Fruit fly (Drosophila melanogaster) whole organism, embryonic: ENCODE data around the gene Indy.

Experiments used
- ATbp ChIP-seq: fragments of 200-800 bp; sonication (Bioruptor generic); optimal IDR thresholded peaks from 2 replicates; lab custom pipeline; 2017; ENCODE audit warnings: missing biosample characterization, mild to moderate bottlenecking, missing genetic modification characterization, missing genetic modification reagents
- CG10274 ChIP-seq: fragments of 200-800 bp; sonication (Bioruptor generic); optimal IDR thresholded peaks from 3 replicates; lab custom pipeline; 2017; ENCODE audit warnings: missing biosample characterization, mild to moderate bottlenecking, missing genetic modification characterization
- CG11085 ChIP-seq: fragments of 200-800 bp; sonication (Bioruptor generic); IDR thresholded peaks from 2 replicates; pipeline ENCODE4 v1.3.6; 2022; ENCODE audit warnings: missing biosample characterization, missing genetic modification characterization
- CG11456 ChIP-seq: fragments of 200-800 bp; sonication (Bioruptor generic); IDR thresholded peaks from 3 replicates; pipeline ENCODE4 v1.3.6; 2022; ENCODE audit warnings: missing biosample characterization, missing genetic modification characterization
- CG13775 ChIP-seq: fragments of 200-800 bp; sonication (Bioruptor generic); optimal IDR thresholded peaks from 3 replicates; lab custom pipeline; 2017; ENCODE audit warnings: missing biosample characterization, mild to moderate bottlenecking, missing genetic modification characterization
- CG1603 ChIP-seq: fragments of 200-800 bp; sonication (Bioruptor generic); optimal IDR thresholded peaks from 2 replicates; lab custom pipeline; 2019; ENCODE audit warnings: missing biosample characterization, mild to moderate bottlenecking, missing genetic modification characterization, moderate library complexity
- CG17186 ChIP-seq: fragments of 200-800 bp; sonication (Bioruptor generic); optimal IDR thresholded peaks from 3 replicates; lab custom pipeline; 2017; ENCODE audit warnings: missing biosample characterization, missing genetic modification reagents, missing genetic modification characterization
- CG17359 ChIP-seq: fragments of 200-800 bp; sonication (Bioruptor generic); optimal IDR thresholded peaks from 3 replicates; lab custom pipeline; 2018; ENCODE audit warnings: missing biosample characterization, mild to moderate bottlenecking, missing genetic modification characterization, moderate library complexity
- CG2199 ChIP-seq: fragments of 200-800 bp; sonication (Bioruptor generic); IDR thresholded peaks from 3 replicates; pipeline ENCODE4 v1.3.6; 2022; ENCODE audit warnings: missing biosample characterization, missing genetic modification characterization
- CG2712 ChIP-seq: fragments of 200-800 bp; optimal IDR thresholded peaks from 3 replicates; lab custom pipeline; 2019; ENCODE audit warnings: missing biosample characterization, mild to moderate bottlenecking, missing genetic modification characterization, moderate library complexity
- CG3065 ChIP-seq: fragments of 200-800 bp; sonication (Bioruptor generic); optimal IDR thresholded peaks from 2 replicates; lab custom pipeline; 2016; ENCODE audit warnings: missing biosample characterization, missing genetic modification characterization
- CG34376 ChIP-seq: fragments of 200-800 bp; sonication (Bioruptor generic); optimal IDR thresholded peaks from 2 replicates; lab custom pipeline; 2018; ENCODE audit warnings: missing biosample characterization, mild to moderate bottlenecking, missing genetic modification characterization
- CG3838 ChIP-seq: fragments of 200-800 bp; sonication (Bioruptor generic); optimal IDR thresholded peaks from 3 replicates; lab custom pipeline; 2016; ENCODE audit warnings: missing biosample characterization, missing genetic modification characterization
- CG3995 ChIP-seq: fragments of 200-800 bp; sonication (Bioruptor generic); optimal IDR thresholded peaks from 3 replicates; lab custom pipeline; 2016; ENCODE audit warnings: missing biosample characterization, missing genetic modification characterization
- CG4707 ChIP-seq: fragments of 200-800 bp; sonication (Bioruptor generic); optimal IDR thresholded peaks from 2 replicates; lab custom pipeline; 2018; ENCODE audit warnings: missing biosample characterization, mild to moderate bottlenecking, missing genetic modification characterization, moderate library complexity
- CG4854 ChIP-seq: fragments of 200-800 bp; sonication (Bioruptor generic); optimal IDR thresholded peaks from 2 replicates; lab custom pipeline; 2016; ENCODE audit warnings: missing biosample characterization, missing genetic modification characterization, inconsistent platforms
- CG7928 ChIP-seq: fragments of 200-800 bp; sonication (Bioruptor generic); optimal IDR thresholded peaks from 2 replicates; lab custom pipeline; 2017; ENCODE audit warnings: missing biosample characterization, mild to moderate bottlenecking, missing genetic modification characterization
- CG8089 ChIP-seq: fragments of 200-800 bp; sonication (Bioruptor generic); optimal IDR thresholded peaks from 3 replicates; lab custom pipeline; 2016; ENCODE audit warnings: missing biosample characterization, missing genetic modification characterization
- CG9609 ChIP-seq: fragments of 200-800 bp; sonication (Bioruptor generic); optimal IDR thresholded peaks from 3 replicates; lab custom pipeline; 2016; ENCODE audit warnings: missing biosample characterization, missing genetic modification characterization
- CG9876 ChIP-seq: fragments of 200-800 bp; sonication (Bioruptor generic); optimal IDR thresholded peaks from 2 replicates; lab custom pipeline; 2016; ENCODE audit warnings: missing biosample characterization, missing genetic modification characterization
- D19A ChIP-seq: fragments of 200-800 bp; optimal IDR thresholded peaks from 3 replicates; lab custom pipeline; 2019; ENCODE audit warnings: missing biosample characterization, mild to moderate bottlenecking, missing genetic modification characterization, moderate library complexity
- ERR ChIP-seq: fragments of 200-800 bp; sonication (Bioruptor generic); optimal IDR thresholded peaks from 2 replicates; lab custom pipeline; 2016; ENCODE audit warnings: missing biosample characterization, missing genetic modification characterization
- Eip74EF ChIP-seq, 2 experiments: fragments of 200-800 bp in 1 of 2; fragments of >200 bp in 1 of 2; sonication (Bioruptor generic) in 1 of 2; optimal IDR thresholded peaks; 2 replicates each; lab custom pipeline; 2017 to 2019; ENCODE audit warnings: missing biosample characterization in 2 of 2, missing genetic modification characterization in 2 of 2, mild to moderate bottlenecking in 1 of 2, moderate library complexity in 1 of 2
- Fer2 ChIP-seq: fragments of 200-800 bp; sonication (Bioruptor generic); optimal IDR thresholded peaks from 2 replicates; lab custom pipeline; 2018; ENCODE audit warnings: missing biosample characterization, mild to moderate bottlenecking, missing genetic modification characterization, moderate library complexity
- HLH54F ChIP-seq: fragments of 200-800 bp; sonication (Bioruptor generic); optimal IDR thresholded peaks from 3 replicates; lab custom pipeline; 2016; ENCODE audit warnings: missing biosample characterization, missing genetic modification characterization
- NK7.1 ChIP-seq: fragments of 200-800 bp; sonication (Bioruptor generic); optimal IDR thresholded peaks from 3 replicates; lab custom pipeline; 2016; ENCODE audit warnings: missing biosample characterization, missing genetic modification characterization
- Rfx ChIP-seq: fragments of 200-800 bp; sonication (Bioruptor generic); IDR thresholded peaks from 2 replicates; pipeline ENCODE4 v1.3.6; 2022; ENCODE audit warnings: missing biosample characterization, missing genetic modification characterization
- Sin3A ChIP-seq: fragments of >200 bp; optimal IDR thresholded peaks from 2 replicates; lab custom pipeline; 2018
- Sox100B ChIP-seq: fragments of 200-800 bp; sonication (Bioruptor generic); optimal IDR thresholded peaks from 3 replicates; lab custom pipeline; 2018; ENCODE audit warnings: missing biosample characterization, mild to moderate bottlenecking, missing genetic modification characterization
- Xbp1 ChIP-seq: fragments of 200-800 bp; sonication (Bioruptor generic); optimal IDR thresholded peaks from 3 replicates; lab custom pipeline; 2016; ENCODE audit warnings: missing biosample characterization, mild to moderate bottlenecking, missing genetic modification characterization
- ab ChIP-seq: fragments of 200-800 bp; sonication (Bioruptor generic); optimal IDR thresholded peaks from 2 replicates; lab custom pipeline; 2016; ENCODE audit warnings: missing biosample characterization, missing genetic modification characterization
- abd-A ChIP-seq: fragments of 200-800 bp; sonication (Bioruptor generic); optimal IDR thresholded peaks from 3 replicates; lab custom pipeline; 2019; ENCODE audit warnings: missing biosample characterization, mild to moderate bottlenecking, missing genetic modification characterization, moderate library complexity
- ase ChIP-seq: fragments of 200-800 bp; sonication (Bioruptor generic); IDR thresholded peaks from 3 replicates; pipeline ENCODE4 v1.3.6; 2022; ENCODE audit warnings: missing biosample characterization, missing genetic modification characterization
- cg ChIP-seq: fragments of 200-800 bp; sonication (Bioruptor generic); optimal IDR thresholded peaks from 3 replicates; lab custom pipeline; 2019; ENCODE audit warnings: missing biosample characterization, mild to moderate bottlenecking, missing genetic modification characterization, moderate library complexity
- croc ChIP-seq: fragments of 200-800 bp; sonication (Bioruptor generic); conservative IDR thresholded peaks from 3 replicates; pipeline ENCODE4 v1.3.6; 2022; ENCODE audit warnings: missing biosample characterization, missing genetic modification characterization
- eve ChIP-seq, 2 experiments: fragments of >200 bp; optimal IDR thresholded peaks; 2 replicates each; lab custom pipeline; 2017; ENCODE audit warnings: missing biosample characterization in 2 of 2, missing genetic modification characterization in 2 of 2
- fd3F ChIP-seq: fragments of 200-800 bp; sonication (Bioruptor generic); optimal IDR thresholded peaks from 2 replicates; lab custom pipeline; 2018; ENCODE audit warnings: missing biosample characterization, mild to moderate bottlenecking, missing genetic modification characterization, moderate library complexity
- gce ChIP-seq: fragments of 200-800 bp; sonication (Bioruptor generic); IDR thresholded peaks from 3 replicates; pipeline ENCODE4 v1.3.6; 2022; ENCODE audit warnings: missing biosample characterization, missing genetic modification characterization
- grn ChIP-seq: fragments of 200-800 bp; sonication (Bioruptor generic); optimal IDR thresholded peaks from 3 replicates; lab custom pipeline; 2017; ENCODE audit warnings: missing biosample characterization, missing genetic modification characterization
- ham ChIP-seq: fragments of 200-800 bp; sonication (Bioruptor generic); IDR thresholded peaks from 2 replicates; pipeline ENCODE4 v1.3.6; 2022; ENCODE audit warnings: missing biosample characterization, missing genetic modification characterization
- hbn ChIP-seq: fragments of 200-800 bp; sonication (Bioruptor generic); IDR thresholded peaks from 2 replicates; pipeline ENCODE4 v1.3.6; 2022; ENCODE audit warnings: missing biosample characterization, missing genetic modification characterization; ENCODE audit not compliant: partially characterized antibody
- hkb ChIP-seq, 2 experiments: fragments of 200-800 bp in 1 of 2; fragments of >200 bp in 1 of 2; sonication (Bioruptor generic) in 1 of 2; IDR thresholded peaks in 1 of 2; optimal IDR thresholded peaks in 1 of 2; 2 replicates each; pipeline versions ENCODE4 v1.3.6 to Lab custom; 2017 to 2022; ENCODE audit warnings: missing biosample characterization in 1 of 2, missing genetic modification characterization in 1 of 2
- hth ChIP-seq: fragments of >200 bp; optimal IDR thresholded peaks from 2 replicates; lab custom pipeline; 2017; ENCODE audit warnings: inconsistent platforms
- kah ChIP-seq: fragments of 200-800 bp; sonication (Bioruptor generic); optimal IDR thresholded peaks from 2 replicates; lab custom pipeline; 2018; ENCODE audit warnings: missing biosample characterization, mild to moderate bottlenecking, missing genetic modification characterization
- kay ChIP-seq: fragments of 200-800 bp; sonication (Bioruptor generic); optimal IDR thresholded peaks from 2 replicates; lab custom pipeline; 2016; ENCODE audit warnings: missing biosample characterization, missing genetic modification characterization
- mirr ChIP-seq: fragments of 200-800 bp; sonication (Bioruptor generic); optimal IDR thresholded peaks from 3 replicates; lab custom pipeline; 2018; ENCODE audit warnings: missing biosample characterization, mild to moderate bottlenecking, missing genetic modification characterization
- onecut ChIP-seq: fragments of 200-800 bp; sonication (Bioruptor generic); IDR thresholded peaks from 2 replicates; pipeline ENCODE4 v1.3.6; 2022; ENCODE audit warnings: missing biosample characterization, missing genetic modification characterization
- scrt ChIP-seq: fragments of 200-800 bp; sonication (Bioruptor generic); optimal IDR thresholded peaks from 2 replicates; lab custom pipeline; 2018; ENCODE audit warnings: missing biosample characterization, mild to moderate bottlenecking, missing genetic modification characterization, moderate library complexity
- sr ChIP-seq: fragments of 200-800 bp; sonication (Bioruptor generic); IDR thresholded peaks from 3 replicates; pipeline ENCODE4 v1.3.6; 2022; ENCODE audit warnings: missing biosample characterization, missing genetic modification characterization
- tna ChIP-seq: fragments of 200-800 bp; sonication (Bioruptor generic); IDR thresholded peaks from 2 replicates; pipeline ENCODE4 v1.3.6; 2022; ENCODE audit warnings: missing biosample characterization, missing genetic modification characterization; ENCODE audit not compliant: partially characterized antibody
- zfh1 ChIP-seq: fragments of 200-800 bp; sonication (Bioruptor generic); IDR thresholded peaks from 3 replicates; pipeline ENCODE4 v1.3.6; 2022; ENCODE audit warnings: missing biosample characterization, missing genetic modification characterization

Indy gene

dm6 chr3L:18867521-18867920, 21.5 kb upstream of the Indy start, which contains the start of gene Dysb (continued):
- TF ChIP-seq onecut (peak; percentile 86), CG17186 (GFP tag; lab: Kevin White, UChicago) (no peak), CG9609 (GFP tag; lab: Kevin White, UChicago) (peak; percentile 36), CG10274 (GFP tag; lab: Kevin White, UChicago) (peak; percentile 50), CG7928 (GFP tag; lab: Kevin White, UChicago) (peak; percentile 9), CG2199 (GFP tag; lab: Robert Waterston, UW) (peak; percentile 63; the same call in 1 of the 3 replicates), CG8089 (GFP tag; lab: Kevin White, UChicago) (no peak), fd3F (GFP tag; lab: Kevin White, UChicago) (peak; percentile 81), cg (GFP tag; lab: Kevin White, UChicago) (no peak), ase (GFP tag; lab: Robert Waterston, UW) (peak; percentile 80; the same call in 2 of the 3 replicates), CG9876 (GFP tag; lab: Kevin White, UChicago) (no peak), grn (GFP tag; lab: Kevin White, UChicago) (peak; percentile 4), CG4707 (peak; percentile 76), ERR (GFP tag; lab: Kevin White, UChicago) (no peak), kay (peak; percentile 19), sr (GFP tag; lab: Robert Waterston, UW) (no peak; the same call in 2 of the 3 replicates), hbn (GFP tag; lab: Robert Waterston, UW) (0 out of 2 replicates have a peak, but pooled peaks have one; percentile 34), ATbp (GFP tag; lab: Kevin White, UChicago) (peak; percentile 82), Fer2 (tag; lab: Kevin White, UChicago) (peak; percentile 72), CG3838 (peak; percentile 4), croc (peak; percentile 69), abd-A (tag; lab: Kevin White, UChicago) (peak; percentile 32), hth (no peak), mirr (peak; percentile 58), zfh1 (GFP tag; lab: Robert Waterston, UW) (peak; percentile 93), hkb (optimal IDR thresholded peaks at IDR 0.05; lab: Kevin White, UChicago) (no peak), hkb (GFP tag; IDR thresholded peaks at IDR 0.05; lab: Robert Waterston, UW) (peak; percentile 95), eve (GFP tag; optimal IDR thresholded peaks at IDR 0.05; lab: Kevin White, UChicago) (no peak), CG13775 (peak; percentile 78), Rfx (peak; percentile 96), CG17359 (tag; lab: Kevin White, UChicago) (peak; percentile 94), Eip74EF (GFP tag; optimal IDR thresholded peaks at IDR 0.05; lab: Kevin White, UChicago) (peak in 1 of 2 experiments; percentile 78), CG3065 (GFP tag; lab: Kevin White, UChicago) (no peak), tna (no peak), CG2712 (tag; lab: Kevin White, UChicago) (peak; percentile 94), gce (GFP tag; lab: Robert Waterston, UW) (peak; percentile 90), Sox100B (peak; percentile 85), scrt (GFP tag; lab: Kevin White, UChicago) (peak; percentile 93), Sin3A (lab: Kevin White, UChicago) (no peak), HLH54F (GFP tag; lab: Kevin White, UChicago) (peak; percentile 20), ab (GFP tag; lab: Kevin White, UChicago) (peak; percentile 50), CG34376 (GFP tag; lab: Kevin White, UChicago) (peak; percentile 88), NK7.1 (GFP tag; lab: Kevin White, UChicago) (peak; percentile 9), Xbp1 (GFP tag; lab: Kevin White, UChicago) (peak; percentile 89), D19A (tag; lab: Kevin White, UChicago) (peak; percentile 99), kah (GFP tag; lab: Kevin White, UChicago) (peak; percentile 86), ham (GFP tag; lab: Robert Waterston, UW) (no peak), CG11085 (GFP tag; lab: Robert Waterston, UW) (no peak; the same call in none of the 2 replicates), CG4854 (GFP tag; lab: Kevin White, UChicago) (peak; percentile 17), CG1603 (tag; lab: Kevin White, UChicago) (peak; percentile 61), CG3995 (GFP tag; lab: Kevin White, UChicago) (no peak), CG11456 (GFP tag; lab: Robert Waterston, UW) (no peak; the same call in 2 of the 3 replicates)
